Worm (Caenorhabditis elegans): ENCODE results near the gene ule-5.

ce11 chrX:11899031-11899430, 16.1 kb downstream of the ule-5 start:
- TF ChIP-seq ztf-11 (tag; optimal IDR thresholded peaks at IDR 0.05) (no peak), unc-39 (tag; optimal IDR thresholded peaks at IDR 0.05) (no peak), tbx-8 (GFP tag; optimal IDR thresholded peaks at IDR 0.05) (no peak)

All from whole organism, mixed stage, embryonic.